Worm (Caenorhabditis elegans) whole organism, L4 larva: ENCODE data around the gene ZC155.2.

Experiments
- F10B5.3 ChIP-seq: sonication (generic microtip); optimal IDR thresholded peaks from 2 replicates; lab custom pipeline; 2016; ENCODE audit warnings: mild to moderate bottlenecking, missing genetic modification characterization, missing compliant biosample characterization
- ZK546.5 ChIP-seq, 2 experiments: sonication (generic microtip); optimal IDR thresholded peaks; 2 replicates each; lab custom pipeline; 2017; ENCODE audit warnings: missing biosample characterization in 2 of 2, missing genetic modification characterization in 2 of 2
- egl-27 ChIP-seq: sonication (generic microtip); optimal IDR thresholded peaks from 3 replicates; lab custom pipeline; 2017; ENCODE audit warnings: missing biosample characterization, missing genetic modification reagents, missing genetic modification characterization
- pqm-1 ChIP-seq: sonication (generic microtip); optimal IDR thresholded peaks from 2 replicates; lab custom pipeline; 2017; ENCODE audit warnings: missing biosample characterization, missing genetic modification characterization

ce11 chrIII:5244539-5244938 lies 25.8 kb downstream of the ZC155.2 start, which contains the start of gene cnd-1:
- TF ChIP-seq F10B5.3 (tag; lab: Kevin White, UChicago) (no peak), pqm-1 (tag; lab: Kevin White, UChicago) (no peak), egl-27 (tag; lab: Kevin White, UChicago) (no peak), ZK546.5 (tag; optimal IDR thresholded peaks at IDR 0.05; lab: Kevin White, UChicago) (no peak)
